Fruit fly (Drosophila melanogaster): Measurements from ENCODE around the gene CG14907.

Gene CG14907

dm6 chr3R:16624750-16625549, 27.2 kb downstream of the CG14907 start, which contains the start of gene Fas1 (continued):
- TF ChIP-seq CG33213 (GFP tag; optimal IDR thresholded peaks at IDR 0.05) (no peak), C15 (GFP tag; IDR thresholded peaks at IDR 0.05) (no peak), Spps (tag; optimal IDR thresholded peaks at IDR 0.05) (no peak), pita (GFP tag; optimal IDR thresholded peaks at IDR 0.05) (peak; percentile 93), CG12391 (tag; optimal IDR thresholded peaks at IDR 0.05) (no peak), CG10209 (GFP tag; optimal IDR thresholded peaks at IDR 0.05) (no peak), chm (GFP tag; IDR thresholded peaks at IDR 0.05) (peak; percentile 54; the same call in 1 of the 2 replicates), jing (GFP tag; optimal IDR thresholded peaks at IDR 0.05) (no peak), onecut (GFP tag; IDR thresholded peaks at IDR 0.05) (peak; percentile 88), wek (GFP tag; optimal IDR thresholded peaks at IDR 0.05) (no peak), cwo (GFP tag; optimal IDR thresholded peaks at IDR 0.05) (no peak), repo (GFP tag; optimal IDR thresholded peaks at IDR 0.05) (no peak), knrl (GFP tag; IDR thresholded peaks at IDR 0.05; ENCODE audit: partially characterized antibody) (peak; percentile 52; the same call in 1 of the 3 replicates), CG3065 (GFP tag; optimal IDR thresholded peaks at IDR 0.05) (no peak), NC2β (GFP tag; optimal IDR thresholded peaks at IDR 0.05) (no peak), CG1832 (GFP tag; optimal IDR thresholded peaks at IDR 0.05) (no peak), cad (GFP tag; optimal IDR thresholded peaks at IDR 0.05) (no peak), E2f2 (GFP tag; IDR thresholded peaks at IDR 0.05) (peak; percentile 78), CG6175 (GFP tag; IDR thresholded peaks at IDR 0.05) (no peak), cato (GFP tag; optimal IDR thresholded peaks at IDR 0.05; ENCODE audit: borderline replicate concordance) (no peak), CG17568 (GFP tag; optimal IDR thresholded peaks at IDR 0.05) (no peak), lmd (GFP tag; IDR thresholded peaks at IDR 0.05) (no peak), ttk (GFP tag; IDR thresholded peaks at IDR 0.05) (no peak), NK7.1 (GFP tag; optimal IDR thresholded peaks at IDR 0.05) (no peak), chif (GFP tag; optimal IDR thresholded peaks at IDR 0.05) (no peak), ato (GFP tag; IDR thresholded peaks at IDR 0.05; ENCODE audit: partially characterized antibody) (peak; percentile 69; the same call in 1 of the 2 replicates), CG12744 (GFP tag; optimal IDR thresholded peaks at IDR 0.05) (no peak), fru (optimal IDR thresholded peaks at IDR 0.05) (no peak), D19A (tag; optimal IDR thresholded peaks at IDR 0.05) (peak; percentile 2), Meics (GFP tag; optimal IDR thresholded peaks at IDR 0.05) (no peak), Lim3 (GFP tag; IDR thresholded peaks at IDR 0.05) (no peak), yki (optimal IDR thresholded peaks at IDR 0.05) (no peak), Sin3A (optimal IDR thresholded peaks at IDR 0.05) (peak; percentile 50), HmgD (GFP tag; optimal IDR thresholded peaks at IDR 0.05) (no peak), Rx (GFP tag; IDR thresholded peaks at IDR 0.05) (no peak), CG14441 (GFP tag; IDR thresholded peaks at IDR 0.05) (no peak), unpg (GFP tag; optimal IDR thresholded peaks at IDR 0.05) (no peak), grn (GFP tag; optimal IDR thresholded peaks at IDR 0.05) (no peak), CG17612 (GFP tag; IDR thresholded peaks at IDR 0.05) (no peak), Blimp-1 (GFP tag; optimal IDR thresholded peaks at IDR 0.05) (no peak), unc-4 (GFP tag; IDR thresholded peaks at IDR 0.05; ENCODE audit: partially characterized antibody) (peak; percentile 74), phol (tag; optimal IDR thresholded peaks at IDR 0.05) (peak; percentile 12), CG14860 (GFP tag; IDR thresholded peaks at IDR 0.05; ENCODE audit: partially characterized antibody) (peak; percentile 44; the same call in 1 of the 3 replicates), CG12659 (GFP tag; optimal IDR thresholded peaks at IDR 0.05) (peak; percentile 44), sd (tag; optimal IDR thresholded peaks at IDR 0.05) (peak; percentile 7), cas (GFP tag; IDR thresholded peaks at IDR 0.05) (no peak), CG16779 (GFP tag; IDR thresholded peaks at IDR 0.05) (0 out of 2 replicates have a peak, but pooled peaks have one; percentile 10), wdn (GFP tag; IDR thresholded peaks at IDR 0.05) (no peak), vvl (GFP tag; IDR thresholded peaks at IDR 0.05) (peak; percentile 61), Hmr (GFP tag; optimal IDR thresholded peaks at IDR 0.05) (peak; percentile 41)

Measured in whole organism, embryonic.